Worm (Caenorhabditis elegans) whole organism, late embryonic: Measurements from ENCODE around the gene mex-1.

Experiments
- ceh-48 ChIP-seq: sonication (generic microtip); optimal IDR thresholded peaks from 2 replicates; lab custom pipeline; 2016; ENCODE audit warnings: missing genetic modification characterization, inconsistent platforms, missing compliant biosample characterization
- fkh-10 ChIP-seq: fragments of 150-350 bp; optimal IDR thresholded peaks from 2 replicates; lab custom pipeline; 2014; ENCODE audit warnings: missing biosample characterization, missing genetic modification reagents, missing genetic modification characterization
- hlh-15 ChIP-seq: sonication (generic microtip); optimal IDR thresholded peaks from 2 replicates; lab custom pipeline; 2016; ENCODE audit warnings: missing genetic modification characterization, missing compliant biosample characterization

ce11 chrII:11964847-11965246 is 3.6 kb upstream of the mex-1 start:
- TF ChIP-seq fkh-10 (GFP tag; lab: Kevin White, UChicago) (no peak), ceh-48 (no peak), hlh-15 (tag; lab: Kevin White, UChicago) (no peak)
